Worm (Caenorhabditis elegans) whole organism, L2 larva: ENCODE results near the gene M03D4.4.

ENCODE experiments used
- F13H6.1 ChIP-seq: sonication (generic microtip); optimal IDR thresholded peaks from 2 replicates; lab custom pipeline; 2016; ENCODE audit warnings: missing genetic modification characterization, missing compliant biosample characterization
- R02D3.7 ChIP-seq: fragments of 150-350 bp; optimal IDR thresholded peaks from 2 replicates; lab custom pipeline; 2014; ENCODE audit warnings: missing biosample characterization, missing genetic modification characterization
- ZK546.5 ChIP-seq: sonication (generic microtip); optimal IDR thresholded peaks from 2 replicates; lab custom pipeline; 2017; ENCODE audit warnings: missing biosample characterization, missing genetic modification characterization
- alr-1 ChIP-seq: fragments of 150-350 bp; optimal IDR thresholded peaks from 2 replicates; lab custom pipeline; 2014; ENCODE audit warnings: missing biosample characterization, missing genetic modification characterization
- aly-2 ChIP-seq: fragments of 150-350 bp; optimal IDR thresholded peaks from 2 replicates; lab custom pipeline; 2014; ENCODE audit warnings: missing biosample characterization, missing genetic modification characterization
- ama-1 ChIP-seq: fragments of 150-350 bp; optimal IDR thresholded peaks from 2 replicates; lab custom pipeline; 2018; ENCODE audit warnings: inconsistent platforms
- blmp-1 ChIP-seq: sonication (generic microtip); optimal IDR thresholded peaks from 2 replicates; lab custom pipeline; 2017; ENCODE audit warnings: missing genetic modification characterization, mild to moderate bottlenecking, missing compliant biosample characterization, antibody characterized with exemption, moderate library complexity; ENCODE audit not compliant: insufficient read depth
- ceh-16 ChIP-seq: fragments of 150-350 bp; optimal IDR thresholded peaks from 2 replicates; lab custom pipeline; 2014; ENCODE audit warnings: missing biosample characterization, missing genetic modification characterization
- ceh-82 ChIP-seq: fragments of 150-350 bp; optimal IDR thresholded peaks from 2 replicates; lab custom pipeline; 2014; ENCODE audit warnings: missing biosample characterization, missing genetic modification characterization
- crh-2 ChIP-seq: sonication (generic microtip); optimal IDR thresholded peaks from 2 replicates; lab custom pipeline; 2017; ENCODE audit warnings: missing biosample characterization, missing genetic modification characterization
- dmd-4 ChIP-seq: sonication (generic microtip); optimal IDR thresholded peaks from 2 replicates; lab custom pipeline; 2017; ENCODE audit warnings: missing biosample characterization, missing genetic modification characterization
- egl-27 ChIP-seq: sonication (generic microtip); optimal IDR thresholded peaks from 3 replicates; lab custom pipeline; 2017; ENCODE audit warnings: missing biosample characterization, missing genetic modification reagents, missing genetic modification characterization
- elt-1 ChIP-seq: fragments of 150-350 bp; optimal IDR thresholded peaks from 2 replicates; lab custom pipeline; 2014; ENCODE audit warnings: missing biosample characterization, missing genetic modification characterization
- elt-3 ChIP-seq: sonication (generic microtip); optimal IDR thresholded peaks from 2 replicates; lab custom pipeline; 2017; ENCODE audit warnings: missing biosample characterization, missing genetic modification characterization
- fos-1 ChIP-seq: fragments of 150-350 bp; optimal IDR thresholded peaks from 2 replicates; lab custom pipeline; 2014; ENCODE audit warnings: missing biosample characterization, missing genetic modification characterization
- gmeb-1 ChIP-seq: fragments of 150-350 bp; optimal IDR thresholded peaks from 2 replicates; lab custom pipeline; 2014; ENCODE audit warnings: missing biosample characterization, missing genetic modification characterization
- lin-11 ChIP-seq: fragments of 150-350 bp; sonication (generic microtip); optimal IDR thresholded peaks from 2 replicates; lab custom pipeline; 2014; ENCODE audit warnings: missing biosample characterization, missing genetic modification characterization, inconsistent platforms, mixed read lengths
- lin-39 ChIP-seq: fragments of 150-350 bp; optimal IDR thresholded peaks from 2 replicates; lab custom pipeline; 2014; ENCODE audit warnings: missing biosample characterization, missing genetic modification reagents, missing genetic modification characterization
- lsy-2 ChIP-seq, 2 experiments: fragments of 150-350 bp in 1 of 2; sonication (generic microtip) in 1 of 2; optimal IDR thresholded peaks; 2 replicates each; lab custom pipeline; 2014 to 2017; ENCODE audit warnings: missing biosample characterization in 2 of 2, missing genetic modification characterization in 2 of 2
- mab-5 ChIP-seq: fragments of 150-350 bp; optimal IDR thresholded peaks from 2 replicates; lab custom pipeline; 2014; ENCODE audit warnings: missing biosample characterization, missing genetic modification characterization
- mdl-1 ChIP-seq, 2 experiments: fragments of 150-350 bp in 1 of 2; sonication (generic microtip) in 1 of 2; optimal IDR thresholded peaks; 2 replicates each; lab custom pipeline; 2017; ENCODE audit warnings: missing biosample characterization in 2 of 2, missing genetic modification characterization in 2 of 2
- nhr-11 ChIP-seq: fragments of 150-350 bp; optimal IDR thresholded peaks from 2 replicates; lab custom pipeline; 2014; ENCODE audit warnings: missing biosample characterization, missing genetic modification characterization
- nhr-12 ChIP-seq: fragments of 150-350 bp; optimal IDR thresholded peaks from 2 replicates; lab custom pipeline; 2014; ENCODE audit warnings: missing biosample characterization, missing genetic modification characterization
- nhr-129 ChIP-seq: fragments of 150-350 bp; optimal IDR thresholded peaks from 2 replicates; lab custom pipeline; 2014; ENCODE audit warnings: missing biosample characterization, missing genetic modification characterization
- nhr-21 ChIP-seq: fragments of 150-350 bp; optimal IDR thresholded peaks from 2 replicates; lab custom pipeline; 2014; ENCODE audit warnings: missing biosample characterization, missing genetic modification characterization
- nhr-237 ChIP-seq: fragments of 150-350 bp; optimal IDR thresholded peaks from 2 replicates; lab custom pipeline; 2014; ENCODE audit warnings: missing biosample characterization, missing genetic modification characterization
- nhr-25 ChIP-seq: fragments of 150-350 bp; sonication (generic microtip); optimal IDR thresholded peaks from 3 replicates; lab custom pipeline; 2014; ENCODE audit warnings: missing biosample characterization, missing genetic modification characterization
- nhr-6 ChIP-seq: fragments of 150-350 bp; optimal IDR thresholded peaks from 2 replicates; lab custom pipeline; 2014; ENCODE audit warnings: missing biosample characterization, missing genetic modification characterization
- nhr-77 ChIP-seq: fragments of 150-350 bp; optimal IDR thresholded peaks from 2 replicates; lab custom pipeline; 2014; ENCODE audit warnings: missing biosample characterization, missing genetic modification characterization
- peb-1 ChIP-seq: fragments of 150-350 bp; optimal IDR thresholded peaks from 2 replicates; lab custom pipeline; 2014; ENCODE audit warnings: missing biosample characterization, missing genetic modification characterization
- sem-4 ChIP-seq: fragments of 150-350 bp; optimal IDR thresholded peaks from 2 replicates; lab custom pipeline; 2014; ENCODE audit warnings: missing biosample characterization, missing genetic modification reagents, missing genetic modification characterization
- skn-1 ChIP-seq: sonication (generic microtip); optimal IDR thresholded peaks from 2 replicates; lab custom pipeline; 2017; ENCODE audit warnings: missing biosample characterization, missing genetic modification characterization
- sma-3 ChIP-seq: sonication (generic microtip); optimal IDR thresholded peaks from 2 replicates; lab custom pipeline; 2016; ENCODE audit warnings: missing genetic modification reagents, missing genetic modification characterization, missing compliant biosample characterization
- sma-9 ChIP-seq, 2 experiments: fragments of 150-350 bp in 1 of 2; sonication (generic microtip) in 1 of 2; optimal IDR thresholded peaks; 2 replicates each; lab custom pipeline; 2014 to 2016; ENCODE audit warnings: missing genetic modification characterization in 2 of 2, mild to moderate bottlenecking in 1 of 2, missing biosample characterization in 1 of 2, missing compliant biosample characterization in 1 of 2, missing genetic modification reagents in 1 of 2, moderate library complexity in 1 of 2
- snpc-4 ChIP-seq: fragments of 150-350 bp; optimal IDR thresholded peaks from 2 replicates; lab custom pipeline; 2014; ENCODE audit warnings: missing biosample characterization, missing genetic modification characterization
- unc-39 ChIP-seq: fragments of 150-350 bp; optimal IDR thresholded peaks from 2 replicates; lab custom pipeline; 2014; ENCODE audit warnings: missing biosample characterization, missing genetic modification characterization
- unc-55 ChIP-seq: fragments of 150-350 bp; sonication (generic microtip); optimal IDR thresholded peaks from 3 replicates; lab custom pipeline; 2014; ENCODE audit warnings: missing biosample characterization, missing genetic modification reagents, missing genetic modification characterization
- unc-62 ChIP-seq: fragments of 150-350 bp; optimal IDR thresholded peaks from 2 replicates; lab custom pipeline; 2014; ENCODE audit warnings: missing biosample characterization, missing genetic modification reagents, missing genetic modification characterization
- ztf-1 ChIP-seq: fragments of 200-800 bp; sonication (Bioruptor generic); conservative IDR thresholded peaks from 2 replicates; pipeline ENCODE4 v1.3.6; 2022; ENCODE audit warnings: missing genetic modification characterization, missing compliant biosample characterization
- ztf-11 ChIP-seq: sonication (generic microtip); optimal IDR thresholded peaks from 2 replicates; lab custom pipeline; 2017; ENCODE audit warnings: missing biosample characterization, missing genetic modification characterization

Gene M03D4.4

DNA sequence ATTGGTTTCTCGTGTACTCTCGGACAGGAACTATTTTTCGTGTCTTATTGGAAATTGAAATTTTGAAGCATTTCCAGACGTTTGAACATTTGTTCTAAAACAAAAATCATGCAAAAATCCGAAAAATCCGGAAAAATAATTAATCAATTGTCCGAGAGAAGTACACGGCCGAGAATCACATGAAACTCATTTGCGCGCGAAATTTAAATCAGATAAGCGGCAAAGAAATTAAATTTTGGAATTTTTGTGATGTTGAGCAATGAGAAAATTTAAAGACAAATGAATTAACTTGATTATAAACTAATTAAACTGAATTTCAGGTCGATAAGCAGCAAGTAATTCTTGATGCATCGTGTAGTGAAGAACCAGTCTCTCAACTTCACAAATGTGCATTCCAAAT is 18.4 kb downstream of the M03D4.4 start:
- no peak for TF ChIP-seq peb-1 (tag; lab: Kevin White, UChicago)
- no peak for TF ChIP-seq ceh-82
- TF ChIP-seq nhr-11 (tag; lab: Kevin White, UChicago), result no peak
- no peak for TF ChIP-seq ceh-16
- TF ChIP-seq nhr-237, result no peak
- no peak for TF ChIP-seq nhr-25 (tag; lab: Kevin White, UChicago)
- TF ChIP-seq lsy-2 (tag; optimal IDR thresholded peaks at IDR 0.05; lab: Kevin White, UChicago), result no peak
- TF ChIP-seq F13H6.1 (tag; lab: Kevin White, UChicago), result no peak
- no peak for TF ChIP-seq alr-1 (tag; lab: Kevin White, UChicago)
- no peak for TF ChIP-seq elt-3 (tag; lab: Kevin White, UChicago)
- TF ChIP-seq mab-5 (tag; lab: Kevin White, UChicago), result no peak
- no peak for TF ChIP-seq nhr-12 (tag; lab: Kevin White, UChicago)
- TF ChIP-seq unc-62, result no peak
- no peak for TF ChIP-seq elt-1
- no peak for TF ChIP-seq blmp-1 (tag; lab: Kevin White, UChicago)

DNA sequence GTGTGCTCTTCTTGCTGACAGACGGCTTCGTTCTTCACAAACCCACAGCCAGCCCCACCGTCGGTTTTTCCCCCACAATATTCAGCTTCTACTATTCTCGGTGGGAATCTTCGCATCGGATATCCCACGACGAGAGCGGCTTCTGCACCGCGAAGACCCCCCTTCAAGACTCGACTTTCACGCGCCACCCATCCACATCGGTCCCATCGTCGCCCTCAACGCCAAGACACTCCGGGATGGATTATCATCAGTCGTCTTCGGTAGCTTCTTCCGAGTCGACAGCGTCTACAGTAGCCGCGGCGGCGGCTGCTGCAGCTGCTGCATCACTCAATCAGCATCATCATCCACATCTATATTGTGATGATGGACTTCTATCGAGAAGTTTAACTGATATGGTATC is 22.7 kb downstream of the M03D4.4 start:
- no peak for TF ChIP-seq sma-3 (GFP tag; lab: Kevin White, UChicago)
- no peak for TF ChIP-seq nhr-237
- TF ChIP-seq, all 48 proteins: peak for 0

DNA sequence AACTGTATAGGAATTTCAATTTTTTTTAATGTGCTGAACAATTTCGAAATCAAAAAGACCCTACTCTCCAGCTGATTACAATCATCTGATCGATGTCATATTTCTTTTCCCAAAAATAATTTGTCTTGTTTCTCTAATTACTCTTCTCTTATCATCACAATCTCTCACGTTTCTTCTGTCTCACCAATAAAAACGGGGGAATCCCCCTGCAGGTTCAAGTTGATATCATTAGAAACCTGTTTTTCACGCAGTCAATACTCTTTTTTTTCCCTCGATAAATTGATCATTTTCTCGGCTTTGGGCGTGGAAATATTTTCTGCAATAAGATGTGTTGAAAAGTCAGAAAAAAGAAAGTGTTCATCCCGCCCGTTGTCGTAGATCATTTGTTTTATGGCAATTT is 27.3 kb downstream of the M03D4.4 start:
- TF ChIP-seq lsy-2 (tag; optimal IDR thresholded peaks at IDR 0.05; lab: Kevin White, UChicago) (peak in 1 of 2 experiments; percentile 46), ztf-1 (GFP tag; lab: Robert Waterston, UW) (no peak), egl-27 (tag; lab: Kevin White, UChicago) (peak; percentile 57), fos-1 (peak; percentile 73), snpc-4 (tag; lab: Kevin White, UChicago) (no peak), blmp-1 (tag; lab: Kevin White, UChicago) (no peak), unc-62 (no peak), peb-1 (tag; lab: Kevin White, UChicago) (no peak), ceh-16 (no peak), crh-2 (tag; lab: Kevin White, UChicago) (peak; percentile 38), lin-39 (tag; lab: Kevin White, UChicago) (no peak), gmeb-1 (peak; percentile 30), nhr-12 (tag; lab: Kevin White, UChicago) (no peak), ztf-11 (tag; lab: Kevin White, UChicago) (no peak), F13H6.1 (tag; lab: Kevin White, UChicago) (peak; percentile 27), nhr-129 (tag; lab: Kevin White, UChicago) (peak; percentile 31), ZK546.5 (no peak), mab-5 (tag; lab: Kevin White, UChicago) (no peak), R02D3.7 (tag; lab: Kevin White, UChicago) (no peak), elt-1 (no peak), sma-9 (GFP tag; optimal IDR thresholded peaks at IDR 0.05; lab: Kevin White, UChicago) (peak; percentile 98), sma-9 (tag; optimal IDR thresholded peaks at IDR 0.05; lab: Kevin White, UChicago) (no peak), lin-11 (tag; lab: Kevin White, UChicago) (no peak), nhr-77 (tag; lab: Kevin White, UChicago) (no peak), aly-2 (no peak), unc-55 (GFP tag; lab: Kevin White, UChicago) (no peak), sma-3 (GFP tag; lab: Kevin White, UChicago) (peak; percentile 92), nhr-21 (tag; lab: Kevin White, UChicago) (peak; percentile 84), nhr-6 (tag; lab: Kevin White, UChicago) (no peak), sem-4 (tag; lab: Kevin White, UChicago) (no peak), nhr-11 (tag; lab: Kevin White, UChicago) (no peak), dmd-4 (tag; lab: Kevin White, UChicago) (no peak), mdl-1 (tag; optimal IDR thresholded peaks at IDR 0.05; lab: Kevin White, UChicago) (peak; percentile 24 to 63), skn-1 (no peak), nhr-25 (tag; lab: Kevin White, UChicago) (peak; percentile 76), ama-1 (lab: Kevin White, UChicago) (no peak), unc-39 (tag; lab: Kevin White, UChicago) (no peak)
